Worm (Caenorhabditis elegans): ENCODE results near the gene F46F5.10.

DNA sequence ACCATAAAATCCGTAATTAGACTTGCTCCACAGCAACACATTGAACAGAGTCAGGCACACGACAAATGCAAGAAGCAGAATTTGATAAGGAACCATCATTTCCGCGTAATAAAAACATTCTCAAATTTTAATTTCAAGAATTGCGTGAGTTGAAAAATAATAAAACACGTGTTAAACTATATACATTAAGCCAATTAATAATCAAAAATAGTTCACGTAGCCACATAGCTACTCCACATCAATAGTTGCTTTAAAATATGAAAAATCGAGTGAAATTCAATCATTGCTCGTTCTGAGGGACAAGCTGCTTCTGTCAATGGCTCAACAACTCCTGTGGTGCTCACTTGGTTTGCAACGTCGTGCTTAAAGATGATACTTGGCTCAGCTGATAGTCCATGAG, 40.7 kb upstream of the F46F5.10 start, which contains the start of gene Y39F10A.3:
- TF ChIP-seq nhr-77 (tag; optimal IDR thresholded peaks at IDR 0.05) (no peak), snpc-4 (tag; optimal IDR thresholded peaks at IDR 0.05) (no peak), unc-55 (GFP tag; optimal IDR thresholded peaks at IDR 0.05) (no peak), gmeb-1 (tag; optimal IDR thresholded peaks at IDR 0.05) (no peak), ztf-11 (tag; optimal IDR thresholded peaks at IDR 0.05) (no peak), alr-1 (tag; optimal IDR thresholded peaks at IDR 0.05) (no peak), ceh-82 (tag; optimal IDR thresholded peaks at IDR 0.05) (no peak), aly-2 (tag; optimal IDR thresholded peaks at IDR 0.05) (no peak), unc-39 (tag; optimal IDR thresholded peaks at IDR 0.05) (no peak), lin-11 (tag; optimal IDR thresholded peaks at IDR 0.05) (no peak), ama-1 (optimal IDR thresholded peaks at IDR 0.05) (no peak), zag-1 (tag; optimal IDR thresholded peaks at IDR 0.05) (no peak), nhr-11 (tag; optimal IDR thresholded peaks at IDR 0.05) (no peak), F13H6.1 (tag; optimal IDR thresholded peaks at IDR 0.05) (no peak)

Data from whole organism, L2 larva.